Fruit fly (Drosophila melanogaster): Measurements from ENCODE around the gene mtgo.

mtgo gene

dm6 chr2L:16495193-16495780, 49.5 kb upstream of the mtgo start (continued):
- TF ChIP-seq her (GFP tag; optimal IDR thresholded peaks at IDR 0.05) (peak; percentile 74), CkIIα-i1 (GFP tag; IDR thresholded peaks at IDR 0.05) (no peak), NC2β (GFP tag; optimal IDR thresholded peaks at IDR 0.05) (peak; percentile 78), org-1 (GFP tag; optimal IDR thresholded peaks at IDR 0.05) (peak; percentile 82), Usf (GFP tag; optimal IDR thresholded peaks at IDR 0.05) (peak; percentile 39), CG1603 (tag; optimal IDR thresholded peaks at IDR 0.05) (peak; percentile 96), klu (GFP tag; IDR thresholded peaks at IDR 0.05) (peak; percentile 64), YL-1 (GFP tag; optimal IDR thresholded peaks at IDR 0.05) (peak; percentile 48), CG8478 (optimal IDR thresholded peaks at IDR 0.05) (no peak), CG4424 (GFP tag; optimal IDR thresholded peaks at IDR 0.05) (no peak), CG16813 (GFP tag; IDR thresholded peaks at IDR 0.05; ENCODE audit: partially characterized antibody) (no peak), lov (optimal IDR thresholded peaks at IDR 0.05) (no peak), lov (GFP tag; IDR thresholded peaks at IDR 0.05) (no peak), D19B (GFP tag; optimal IDR thresholded peaks at IDR 0.05) (no peak), Poxn (GFP tag; IDR thresholded peaks at IDR 0.05) (no peak), pzg (GFP tag; optimal IDR thresholded peaks at IDR 0.05) (no peak), ind (GFP tag; optimal IDR thresholded peaks at IDR 0.05) (no peak), chn (GFP tag; optimal IDR thresholded peaks at IDR 0.05) (peak; percentile 77), CG31365 (tag; optimal IDR thresholded peaks at IDR 0.05) (no peak), insv (GFP tag; optimal IDR thresholded peaks at IDR 0.05) (peak in 1 of 2 experiments; percentile 32), gsb-n (tag; optimal IDR thresholded peaks at IDR 0.05) (peak; percentile 95), bowl (GFP tag; IDR thresholded peaks at IDR 0.05) (peak; percentile 71; the same call in 1 of the 2 replicates), CG13424 (tag; optimal IDR thresholded peaks at IDR 0.05) (peak; percentile 95), H2.0 (GFP tag; IDR thresholded peaks at IDR 0.05) (peak; percentile 82), pho (GFP tag; optimal IDR thresholded peaks at IDR 0.05) (peak; percentile 75), gcm (GFP tag; optimal IDR thresholded peaks at IDR 0.05) (peak; percentile 95), sr (GFP tag; IDR thresholded peaks at IDR 0.05) (no peak), CG18262 (tag; optimal IDR thresholded peaks at IDR 0.05) (no peak), CG10654 (GFP tag; optimal IDR thresholded peaks at IDR 0.05) (no peak), B-H2 (GFP tag; optimal IDR thresholded peaks at IDR 0.05) (peak; percentile 27), CG6854 (GFP tag; optimal IDR thresholded peaks at IDR 0.05) (no peak), btn (GFP tag; optimal IDR thresholded peaks at IDR 0.05) (no peak), CG13287 (GFP tag; IDR thresholded peaks at IDR 0.05; ENCODE audit: partially characterized antibody) (no peak), CG3163 (GFP tag; optimal IDR thresholded peaks at IDR 0.05) (peak; percentile 46), Six4 (GFP tag; optimal IDR thresholded peaks at IDR 0.05) (no peak), crc (GFP tag; optimal IDR thresholded peaks at IDR 0.05) (peak; percentile 74), CG7928 (GFP tag; optimal IDR thresholded peaks at IDR 0.05) (no peak), Med (GFP tag) (no peak), CG1529 (GFP tag; optimal IDR thresholded peaks at IDR 0.05) (peak; percentile 83), Abd-B (GFP tag; optimal IDR thresholded peaks at IDR 0.05) (no peak), CG2120 (GFP tag; optimal IDR thresholded peaks at IDR 0.05) (peak; percentile 75), CG7372 (GFP tag; IDR thresholded peaks at IDR 0.05) (no peak), CG10462 (GFP tag; optimal IDR thresholded peaks at IDR 0.05) (peak; percentile 58), CG43689 (GFP tag; IDR thresholded peaks at IDR 0.05) (peak; percentile 54; the same call in 1 of the 2 replicates), dmrt11E (tag; optimal IDR thresholded peaks at IDR 0.05) (peak; percentile 92), eyg (GFP tag; optimal IDR thresholded peaks at IDR 0.05) (no peak), inv (GFP tag; IDR thresholded peaks at IDR 0.05; ENCODE audit: partially characterized antibody) (no peak), Hr51 (GFP tag; optimal IDR thresholded peaks at IDR 0.05) (peak; percentile 54 to 93), bsh (GFP tag; optimal IDR thresholded peaks at IDR 0.05) (peak; percentile 88 to 96), CG12155 (GFP tag; optimal IDR thresholded peaks at IDR 0.05) (peak; percentile 77), otp (GFP tag; IDR thresholded peaks at IDR 0.05) (0 out of 3 replicates have a peak, but pooled peaks have one; percentile 9)

Measured in whole organism, embryonic.